Fruit fly (Drosophila melanogaster): Measurements from ENCODE around the gene CG13667.

CG13667 gene

DNA sequence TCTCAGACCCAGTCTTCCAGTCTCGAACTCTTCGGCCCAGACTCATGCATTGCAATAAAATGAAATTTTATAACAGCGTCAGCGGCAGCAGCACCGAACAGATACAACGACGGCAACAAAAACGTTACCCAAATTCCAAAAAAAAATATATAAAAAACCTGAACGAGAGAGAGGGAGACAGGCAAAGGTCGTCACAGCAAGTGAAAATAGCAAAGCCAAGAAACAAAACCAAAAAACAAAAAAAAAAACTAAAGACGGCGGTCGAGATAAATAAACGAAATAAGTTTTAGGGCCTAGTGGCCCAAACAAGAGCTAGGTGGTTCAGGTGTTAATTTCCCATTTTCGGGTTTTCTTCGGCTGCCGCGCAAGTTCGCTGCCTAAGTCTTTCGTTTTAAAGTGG is 31.1 kb upstream of the CG13667 start:
- no peak for TF ChIP-seq Dll (optimal IDR thresholded peaks at IDR 0.05)
- TF ChIP-seq psq (optimal IDR thresholded peaks at IDR 0.05): no peak
- no peak for TF ChIP-seq usp (GFP tag; optimal IDR thresholded peaks at IDR 0.05)
- no peak for TF ChIP-seq pan (optimal IDR thresholded peaks at IDR 0.05)
- TF ChIP-seq CG8478 (optimal IDR thresholded peaks at IDR 0.05): no peak
- TF ChIP-seq EcR (GFP tag; optimal IDR thresholded peaks at IDR 0.05): no peak

DNA sequence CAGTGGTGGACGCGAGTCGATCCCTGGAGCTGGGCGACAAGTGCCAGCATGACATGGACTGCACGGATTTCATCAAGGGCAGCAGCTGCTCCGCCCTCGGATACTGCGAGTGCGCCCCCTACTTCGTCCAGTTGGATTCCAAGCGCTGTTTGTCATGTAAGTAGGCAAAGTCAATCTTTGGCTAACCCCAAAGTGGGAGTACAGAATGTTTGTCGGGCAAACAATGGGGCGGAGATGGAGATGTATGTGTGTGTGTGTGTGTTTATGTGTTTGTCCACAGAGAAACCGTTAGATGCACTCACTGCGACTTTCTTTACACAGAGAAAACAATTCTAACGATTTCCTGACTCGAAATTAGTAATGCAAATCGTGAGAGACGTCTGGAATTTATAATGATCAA is 26.1 kb upstream of the CG13667 start:
- TF ChIP-seq pan (optimal IDR thresholded peaks at IDR 0.05) (no peak), Dll (optimal IDR thresholded peaks at IDR 0.05) (no peak), CG8478 (optimal IDR thresholded peaks at IDR 0.05) (no peak), usp (GFP tag; optimal IDR thresholded peaks at IDR 0.05) (no peak), psq (optimal IDR thresholded peaks at IDR 0.05) (no peak), EcR (GFP tag; optimal IDR thresholded peaks at IDR 0.05) (no peak)

DNA sequence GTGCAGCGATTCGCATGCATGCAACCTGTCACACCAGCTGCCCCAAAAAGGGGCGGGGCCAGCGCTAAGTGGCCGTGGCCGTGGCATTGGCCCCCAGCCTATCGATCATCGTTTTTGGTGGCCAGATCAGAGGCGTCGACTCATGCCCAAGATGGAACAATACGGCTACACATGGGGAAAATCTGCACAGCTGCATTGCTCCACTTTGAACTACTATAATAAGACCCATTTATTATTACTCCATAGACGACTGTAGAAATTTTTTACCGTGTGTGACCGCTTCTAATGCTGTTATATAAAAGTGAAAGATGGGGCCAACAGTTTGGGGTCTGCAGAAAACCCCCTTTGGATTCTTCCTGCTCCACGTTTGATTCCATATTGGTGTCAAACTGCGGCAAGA is 21.3 kb upstream of the CG13667 start:
- TF ChIP-seq CG8478 (optimal IDR thresholded peaks at IDR 0.05) (no peak), psq (optimal IDR thresholded peaks at IDR 0.05) (no peak), Dll (optimal IDR thresholded peaks at IDR 0.05) (no peak), usp (GFP tag; optimal IDR thresholded peaks at IDR 0.05) (no peak), EcR (GFP tag; optimal IDR thresholded peaks at IDR 0.05) (no peak), pan (optimal IDR thresholded peaks at IDR 0.05) (no peak)

DNA sequence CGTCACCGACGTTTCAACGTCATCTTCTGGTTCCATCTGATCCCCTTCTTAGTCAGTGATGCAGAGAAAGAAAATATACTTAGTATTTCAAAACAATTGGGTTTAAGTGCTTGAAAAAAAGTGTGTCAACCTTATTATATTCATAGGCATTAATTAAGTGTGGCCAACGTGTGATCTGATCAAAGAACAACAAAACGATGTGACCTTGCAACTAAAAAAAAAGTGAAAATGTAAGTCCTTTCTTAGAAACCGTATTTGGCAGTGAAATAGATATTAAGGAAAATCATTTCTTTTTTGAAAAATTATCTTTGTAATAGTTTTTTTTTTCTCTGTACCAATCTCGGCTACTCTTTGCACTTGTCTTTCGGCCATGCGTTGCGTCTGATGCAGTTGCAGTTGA is 20.2 kb upstream of the CG13667 start:
- TF ChIP-seq usp (GFP tag; optimal IDR thresholded peaks at IDR 0.05) (no peak), psq (optimal IDR thresholded peaks at IDR 0.05) (no peak), pan (optimal IDR thresholded peaks at IDR 0.05) (no peak), CG8478 (optimal IDR thresholded peaks at IDR 0.05) (no peak), Dll (optimal IDR thresholded peaks at IDR 0.05) (no peak), EcR (GFP tag; optimal IDR thresholded peaks at IDR 0.05) (no peak)

DNA sequence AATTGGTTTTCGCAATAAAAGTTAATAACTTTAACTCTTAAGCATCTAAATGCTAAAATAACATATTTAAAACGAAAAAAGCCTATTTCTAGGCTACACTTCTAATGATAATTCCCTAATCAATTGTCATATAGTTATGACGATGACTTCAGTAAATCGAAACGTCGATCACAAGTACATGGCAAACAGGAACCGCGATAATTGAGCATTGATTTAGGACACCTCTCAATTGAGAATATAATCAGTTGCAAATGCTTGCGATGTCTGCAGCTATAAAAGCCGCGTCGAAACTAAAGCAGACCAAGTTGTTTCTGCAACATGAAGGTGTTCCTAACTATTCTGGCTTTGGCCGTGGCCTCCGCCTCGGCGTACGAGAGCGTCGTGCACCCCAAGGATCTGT is 14.0 kb upstream of the CG13667 start, which contains the start of gene Jon66Ci:
Jon66Ci (plus strand) TSS at position 301 of the 400 bp plus-strand sequence.
- TF ChIP-seq CG8478 (optimal IDR thresholded peaks at IDR 0.05): no peak
- TF ChIP-seq pan (optimal IDR thresholded peaks at IDR 0.05): no peak
- no peak for TF ChIP-seq usp (GFP tag; optimal IDR thresholded peaks at IDR 0.05)
- TF ChIP-seq EcR (GFP tag; optimal IDR thresholded peaks at IDR 0.05): no peak
- no peak for TF ChIP-seq psq (optimal IDR thresholded peaks at IDR 0.05)
- TF ChIP-seq Dll (optimal IDR thresholded peaks at IDR 0.05): no peak

DNA sequence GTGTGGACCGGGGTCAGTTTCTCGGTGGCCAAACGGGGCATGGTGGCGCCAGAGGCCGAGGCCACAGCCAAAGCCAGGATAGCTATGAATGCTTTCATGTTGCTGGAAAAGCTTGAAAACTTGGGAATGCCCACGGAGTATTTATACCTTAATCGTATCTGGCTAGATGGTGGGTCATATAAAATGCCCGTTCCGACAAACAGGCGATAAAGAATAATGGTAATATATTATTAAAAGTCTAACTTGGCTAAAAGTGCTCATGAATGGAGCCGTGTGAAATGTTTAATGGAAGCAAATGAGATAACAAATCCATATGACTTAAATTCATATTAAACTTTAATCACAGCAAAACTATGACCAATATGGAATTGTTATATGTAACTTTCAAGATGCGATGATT is 11.7 kb upstream of the CG13667 start, which contains the start of gene Jon66Cii:
Jon66Cii (minus strand) TSS at position 101 of the 400 bp plus-strand sequence.
- TF ChIP-seq usp (GFP tag; optimal IDR thresholded peaks at IDR 0.05) (no peak), pan (optimal IDR thresholded peaks at IDR 0.05) (no peak), CG8478 (optimal IDR thresholded peaks at IDR 0.05) (no peak), Dll (optimal IDR thresholded peaks at IDR 0.05) (no peak), EcR (GFP tag; optimal IDR thresholded peaks at IDR 0.05) (no peak), psq (optimal IDR thresholded peaks at IDR 0.05) (no peak)

DNA sequence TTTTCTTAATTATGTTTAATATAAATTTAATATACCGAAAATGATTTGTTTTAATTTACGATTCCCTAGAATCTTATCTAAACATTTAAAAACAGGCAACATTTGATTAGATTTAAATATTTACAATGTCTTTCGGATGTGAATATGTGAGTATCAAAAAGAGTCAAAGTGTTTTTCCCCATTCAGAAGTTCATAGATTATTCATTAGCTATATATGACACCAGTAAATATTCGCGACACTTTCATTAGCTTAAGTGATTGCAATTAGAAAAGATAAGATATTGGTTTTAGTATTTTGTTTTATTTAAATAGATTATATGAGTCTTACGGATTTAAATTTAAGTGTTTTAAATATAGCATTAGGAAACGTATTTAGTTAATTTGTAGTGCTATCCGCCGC is 11.1 kb upstream of the CG13667 start:
- TF ChIP-seq pan (optimal IDR thresholded peaks at IDR 0.05) (no peak), Dll (optimal IDR thresholded peaks at IDR 0.05) (no peak), usp (GFP tag; optimal IDR thresholded peaks at IDR 0.05) (no peak), psq (optimal IDR thresholded peaks at IDR 0.05) (no peak), EcR (GFP tag; optimal IDR thresholded peaks at IDR 0.05) (no peak), CG8478 (optimal IDR thresholded peaks at IDR 0.05) (no peak)

DNA sequence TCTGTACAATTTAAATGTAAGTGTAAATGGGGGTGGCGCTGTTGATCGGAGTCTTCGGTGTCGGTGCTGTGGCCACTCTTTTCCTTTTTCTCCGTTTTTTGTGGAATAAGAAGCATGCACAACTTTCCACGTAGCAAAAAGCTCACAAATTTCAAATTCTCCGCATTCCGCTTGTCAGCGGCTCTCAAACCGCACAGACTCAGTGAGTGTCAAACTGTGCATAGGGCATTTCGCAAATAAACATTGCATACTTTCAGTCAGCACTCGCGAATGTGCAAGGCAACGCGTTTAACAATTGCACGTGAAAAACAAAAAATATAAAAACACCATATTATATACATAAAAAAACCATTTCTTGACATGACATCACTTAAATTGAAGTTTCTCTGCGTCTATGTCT is 10.3 kb upstream of the CG13667 start:
- TF ChIP-seq CG8478 (optimal IDR thresholded peaks at IDR 0.05): no peak
- no peak for TF ChIP-seq Dll (optimal IDR thresholded peaks at IDR 0.05)
- TF ChIP-seq psq (optimal IDR thresholded peaks at IDR 0.05): no peak
- no peak for TF ChIP-seq pan (optimal IDR thresholded peaks at IDR 0.05)
- TF ChIP-seq EcR (GFP tag; optimal IDR thresholded peaks at IDR 0.05): no peak
- TF ChIP-seq usp (GFP tag; optimal IDR thresholded peaks at IDR 0.05): no peak

DNA sequence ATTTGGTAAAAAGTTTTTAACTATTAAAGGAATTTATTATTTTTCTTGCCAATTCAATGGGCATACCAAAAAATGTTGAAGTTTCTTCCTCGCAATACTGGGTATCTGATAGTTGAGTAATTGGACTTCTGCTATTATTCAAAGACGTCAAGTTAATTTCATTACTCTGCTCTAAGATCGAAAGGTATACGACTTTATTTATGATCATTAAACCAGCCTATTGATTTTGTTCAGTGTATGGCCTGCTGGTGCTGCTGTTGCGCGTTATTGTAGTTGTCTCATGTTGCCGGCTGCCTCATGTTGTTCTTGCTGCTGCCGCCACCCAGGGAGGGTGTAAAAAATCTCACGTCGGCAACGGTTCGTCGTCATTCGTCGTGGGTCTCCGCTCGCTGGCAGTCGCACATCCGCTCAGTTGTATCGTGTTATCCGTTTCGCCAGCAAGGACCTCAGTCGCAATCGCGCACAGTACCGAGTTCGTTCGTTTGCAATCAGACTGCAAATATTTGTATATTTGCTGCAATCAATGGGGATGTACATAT is 9.6 kb upstream of the CG13667 start, which contains the start of gene CG7120:
CG7120 (plus strand) TSS at position 371 of the 539 bp plus-strand sequence.
- no peak for TF ChIP-seq CG8478 (optimal IDR thresholded peaks at IDR 0.05)
- TF ChIP-seq usp (GFP tag; optimal IDR thresholded peaks at IDR 0.05): no peak
- no peak for TF ChIP-seq pan (optimal IDR thresholded peaks at IDR 0.05)
- TF ChIP-seq EcR (GFP tag; optimal IDR thresholded peaks at IDR 0.05): no peak
- no peak for TF ChIP-seq Dll (optimal IDR thresholded peaks at IDR 0.05)
- TF ChIP-seq psq (optimal IDR thresholded peaks at IDR 0.05): no peak

DNA sequence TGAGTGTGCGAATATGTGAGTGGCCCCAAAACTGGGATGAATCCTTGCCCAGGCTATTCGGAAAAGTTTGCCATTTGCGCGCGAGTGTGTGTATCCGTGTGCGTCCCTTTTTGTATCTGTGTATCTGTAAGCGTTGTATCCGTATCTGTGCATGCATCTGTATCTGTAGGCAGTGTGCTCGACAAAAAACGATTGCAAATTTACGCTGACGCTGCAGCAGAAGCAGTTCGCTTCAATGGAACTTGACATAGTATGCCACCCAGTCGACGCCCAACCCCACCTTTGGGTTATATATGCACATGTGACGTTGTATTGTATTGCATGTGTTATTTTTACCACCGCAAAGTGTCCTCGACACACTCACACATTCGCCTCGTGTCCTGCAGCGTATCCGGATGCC is 9.1 kb upstream of the CG13667 start:
- TF ChIP-seq CG8478 (optimal IDR thresholded peaks at IDR 0.05) (no peak), psq (optimal IDR thresholded peaks at IDR 0.05) (no peak), Dll (optimal IDR thresholded peaks at IDR 0.05) (no peak), pan (optimal IDR thresholded peaks at IDR 0.05) (no peak), EcR (GFP tag; optimal IDR thresholded peaks at IDR 0.05) (no peak), usp (GFP tag; optimal IDR thresholded peaks at IDR 0.05) (no peak)

DNA sequence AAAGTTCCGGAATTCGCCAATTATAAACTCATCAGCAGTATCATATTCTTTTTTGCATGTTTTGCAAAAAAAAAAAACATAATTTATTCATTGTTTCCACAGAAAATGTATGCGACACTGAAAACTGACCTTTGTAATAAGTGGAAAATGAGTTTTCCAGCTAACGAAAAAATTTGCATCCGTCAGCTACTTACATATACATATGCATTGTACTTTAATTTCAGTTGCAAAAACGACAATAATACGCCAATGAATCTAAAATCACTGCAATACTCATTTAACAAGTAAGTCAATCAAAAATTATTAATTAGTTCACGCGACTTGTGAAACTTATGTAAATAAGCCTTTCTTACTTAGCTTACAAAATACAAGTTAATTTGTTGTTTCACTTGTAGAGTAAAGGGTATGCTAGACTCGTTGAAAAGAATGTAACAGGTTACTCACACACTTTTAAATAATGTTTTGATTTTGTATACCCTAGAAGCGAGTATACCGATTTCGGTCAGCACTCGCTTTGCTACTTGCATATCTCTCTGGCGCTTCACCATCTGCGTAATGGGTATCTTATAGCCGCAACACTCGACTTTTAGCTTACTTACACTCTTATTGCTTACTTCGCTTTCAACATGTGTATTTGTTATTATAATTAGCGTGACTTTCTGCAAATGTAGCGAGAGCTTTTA is 6.3 kb upstream of the CG13667 start:
- TF ChIP-seq pan (optimal IDR thresholded peaks at IDR 0.05) (peak; percentile 85), EcR (GFP tag; optimal IDR thresholded peaks at IDR 0.05) (no peak), CG8478 (optimal IDR thresholded peaks at IDR 0.05) (no peak), psq (optimal IDR thresholded peaks at IDR 0.05) (no peak), usp (GFP tag; optimal IDR thresholded peaks at IDR 0.05) (no peak), Dll (optimal IDR thresholded peaks at IDR 0.05) (no peak)

DNA sequence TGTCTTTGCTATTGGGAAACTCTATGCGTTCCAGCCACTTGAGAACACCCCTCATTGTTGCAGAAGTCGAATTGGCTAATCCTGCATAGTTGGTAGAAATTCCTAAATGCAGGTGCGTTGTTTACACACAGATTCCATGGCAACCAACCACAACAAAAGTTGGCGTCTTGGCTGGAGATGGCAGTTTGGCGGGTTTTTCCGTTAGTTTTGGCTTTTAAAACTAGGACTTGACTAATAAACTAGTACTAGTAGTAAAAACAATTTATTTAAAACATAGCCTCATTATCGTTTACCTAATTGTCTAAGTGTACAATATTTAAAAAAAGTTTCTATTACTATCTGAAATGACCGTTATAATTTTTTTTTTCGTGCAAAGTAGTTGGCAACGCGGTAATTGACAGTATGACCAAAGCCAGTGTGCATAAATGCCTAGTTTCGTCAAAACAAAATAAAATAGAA is 6.2 kb downstream of the CG13667 start, which contains the start of gene Exo70:
Exo70 (plus strand) TSS at position 413 of the 459 bp plus-strand sequence.
- TF ChIP-seq EcR (GFP tag; optimal IDR thresholded peaks at IDR 0.05) (no peak), CG8478 (optimal IDR thresholded peaks at IDR 0.05) (no peak), Dll (optimal IDR thresholded peaks at IDR 0.05) (no peak), pan (optimal IDR thresholded peaks at IDR 0.05) (no peak), psq (optimal IDR thresholded peaks at IDR 0.05) (no peak), usp (GFP tag; optimal IDR thresholded peaks at IDR 0.05) (no peak)

Measured in whole organism.